Worm (Caenorhabditis elegans): ENCODE data around the gene Y73C8B.2.

DNA sequence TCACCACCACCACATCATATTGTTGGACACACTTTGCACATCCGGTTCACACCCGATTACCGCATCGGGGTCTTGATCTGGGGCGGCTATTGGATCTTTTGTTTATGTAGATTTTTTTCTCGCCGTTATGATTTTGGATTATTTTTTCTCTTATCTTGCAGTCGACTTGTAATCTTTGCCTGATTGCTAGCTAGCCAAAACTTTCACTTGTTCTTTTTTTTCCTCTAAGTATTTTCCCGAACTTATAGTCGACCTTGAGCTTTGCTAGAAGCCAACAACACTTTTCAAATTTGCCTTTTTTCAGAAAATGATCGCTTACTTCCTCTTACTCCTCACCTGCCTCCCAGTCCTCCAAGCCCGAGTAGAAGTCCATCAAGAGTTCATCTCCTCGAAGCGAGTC lies 6.8 kb downstream of the Y73C8B.2 start, which contains the start of gene lag-2:
- TF ChIP-seq dpl-1 (GFP tag; optimal IDR thresholded peaks at IDR 0.05), result no peak
- no peak for TF ChIP-seq mdl-1 (tag; optimal IDR thresholded peaks at IDR 0.05)
- no peak for TF ChIP-seq aly-2 (tag; optimal IDR thresholded peaks at IDR 0.05)
- no peak for TF ChIP-seq nhr-77 (tag; optimal IDR thresholded peaks at IDR 0.05)
- no peak for TF ChIP-seq elt-2 (tag; optimal IDR thresholded peaks at IDR 0.05)
- no peak for TF ChIP-seq nhr-28 (tag; optimal IDR thresholded peaks at IDR 0.05)
- no peak for TF ChIP-seq unc-30 (tag; optimal IDR thresholded peaks at IDR 0.05)
- no peak for TF ChIP-seq nhr-11 (tag; optimal IDR thresholded peaks at IDR 0.05)
- TF ChIP-seq lsy-2 (tag; optimal IDR thresholded peaks at IDR 0.05), result no peak
- TF ChIP-seq nhr-20 (tag; optimal IDR thresholded peaks at IDR 0.05), result no peak

Data from whole organism, L1 larva.